Fruit fly (Drosophila melanogaster): Measurements from ENCODE around the gene CG18809.

Gene CG18809

dm6 chrX:19701611-19702010 lies 42.5 kb downstream of the CG18809 start, which contains the start of gene Tcs4 (continued):
- TF ChIP-seq CG1529 (GFP tag; optimal IDR thresholded peaks at IDR 0.05) (no peak), Fer2 (tag; optimal IDR thresholded peaks at IDR 0.05) (no peak), CG11504 (tag; optimal IDR thresholded peaks at IDR 0.05) (no peak), fd64A (GFP tag; optimal IDR thresholded peaks at IDR 0.05) (no peak), HLH4C (GFP tag; IDR thresholded peaks at IDR 0.05; ENCODE audit: partially characterized antibody) (peak; percentile 48; the same call in 2 of the 3 replicates), CG3995 (GFP tag; optimal IDR thresholded peaks at IDR 0.05) (no peak), CG18599 (GFP tag; optimal IDR thresholded peaks at IDR 0.05) (no peak), Sry-β (GFP tag; optimal IDR thresholded peaks at IDR 0.05) (no peak), CG11093 (GFP tag; IDR thresholded peaks at IDR 0.05) (no peak), chif (GFP tag; optimal IDR thresholded peaks at IDR 0.05) (no peak), Hmr (GFP tag; optimal IDR thresholded peaks at IDR 0.05) (no peak), Sox102F (GFP tag; optimal IDR thresholded peaks at IDR 0.05) (no peak), CG14441 (GFP tag; IDR thresholded peaks at IDR 0.05) (no peak), Taf1 (GFP tag; IDR thresholded peaks at IDR 0.05) (no peak), CG31365 (tag; optimal IDR thresholded peaks at IDR 0.05) (no peak), YL-1 (GFP tag; optimal IDR thresholded peaks at IDR 0.05) (peak; percentile 48), tx (GFP tag; optimal IDR thresholded peaks at IDR 0.05) (no peak), CG1832 (GFP tag; optimal IDR thresholded peaks at IDR 0.05) (no peak), CG12942 (GFP tag; optimal IDR thresholded peaks at IDR 0.05) (no peak), sens (GFP tag) (peak; percentile 62), CG10209 (GFP tag; optimal IDR thresholded peaks at IDR 0.05) (peak; percentile 13), run (tag; optimal IDR thresholded peaks at IDR 0.05) (no peak), CG3163 (GFP tag; optimal IDR thresholded peaks at IDR 0.05) (no peak), chn (GFP tag; optimal IDR thresholded peaks at IDR 0.05) (no peak), CG7372 (GFP tag; IDR thresholded peaks at IDR 0.05) (no peak), ash1 (GFP tag; optimal IDR thresholded peaks at IDR 0.05) (no peak), E2f1 (GFP tag; IDR thresholded peaks at IDR 0.05) (no peak), CG9932 (GFP tag; IDR thresholded peaks at IDR 0.05) (no peak), row (GFP tag; IDR thresholded peaks at IDR 0.05) (peak; percentile 76), Drgx (GFP tag; IDR thresholded peaks at IDR 0.05) (0 out of 2 replicates have a peak, but pooled peaks have one; percentile 6), CG17829 (tag; optimal IDR thresholded peaks at IDR 0.05) (peak; percentile 57), CG34376 (GFP tag; optimal IDR thresholded peaks at IDR 0.05) (no peak), CG10979 (tag; optimal IDR thresholded peaks at IDR 0.05) (peak; percentile 31), Hsf (GFP tag; optimal IDR thresholded peaks at IDR 0.05) (no peak), CG9609 (GFP tag; optimal IDR thresholded peaks at IDR 0.05) (no peak), ranshi (GFP tag; IDR thresholded peaks at IDR 0.05) (0 out of 2 replicates have a peak, but pooled peaks have one; percentile 12), gt (GFP tag; IDR thresholded peaks at IDR 0.05) (no peak), CG5245 (GFP tag; optimal IDR thresholded peaks at IDR 0.05) (no peak), CkIIα-i1 (GFP tag; IDR thresholded peaks at IDR 0.05) (no peak), CG12659 (GFP tag; optimal IDR thresholded peaks at IDR 0.05) (peak; percentile 39), CG11085 (GFP tag; IDR thresholded peaks at IDR 0.05) (no peak), dimm (GFP tag; IDR thresholded peaks at IDR 0.05) (no peak), CG6272 (GFP tag; IDR thresholded peaks at IDR 0.05) (no peak), CG10431 (GFP tag; optimal IDR thresholded peaks at IDR 0.05) (no peak), CG10543 (GFP tag; optimal IDR thresholded peaks at IDR 0.05) (no peak), Ravus (GFP tag; IDR thresholded peaks at IDR 0.05) (no peak), yki (optimal IDR thresholded peaks at IDR 0.05) (no peak), H2.0 (GFP tag; IDR thresholded peaks at IDR 0.05) (no peak), CG1647 (GFP tag; optimal IDR thresholded peaks at IDR 0.05) (no peak), lbe (GFP tag; optimal IDR thresholded peaks at IDR 0.05) (peak; percentile 1), sisA (GFP tag; IDR thresholded peaks at IDR 0.05) (no peak), dpn (GFP tag; optimal IDR thresholded peaks at IDR 0.05) (peak in 1 of 2 experiments; percentile 28), CG7928 (GFP tag; optimal IDR thresholded peaks at IDR 0.05) (no peak)

All from whole organism, embryonic.